Worm (Caenorhabditis elegans) whole organism, L1 larva: Measurements from ENCODE around the gene R31.2.

Experiments used
- ama-1 ChIP-seq: fragments of 150-350 bp; optimal IDR thresholded peaks from 2 replicates; lab custom pipeline; 2014
- efl-1 ChIP-seq, 4 experiments: fragments of 150-350 bp; optimal IDR thresholded peaks in 3 of 4; peaks in 1 of 4; 1 replicate in 1 of 4; 2 replicates in 3 of 4; lab custom pipeline; 2014; ENCODE audit warnings: missing biosample characterization in 2 of 4, missing genetic modification characterization in 2 of 4, missing genetic modification reagents in 2 of 4
- fkh-10 ChIP-seq: sonication (generic microtip); optimal IDR thresholded peaks from 2 replicates; lab custom pipeline; 2017; ENCODE audit warnings: missing biosample characterization, missing genetic modification reagents, missing genetic modification characterization
- fkh-4 ChIP-seq: sonication (generic microtip); optimal IDR thresholded peaks from 2 replicates; lab custom pipeline; 2016; ENCODE audit warnings: missing compliant biosample characterization, missing genetic modification characterization, borderline replicate concordance
- fos-1 ChIP-seq: fragments of 150-350 bp; optimal IDR thresholded peaks from 2 replicates; lab custom pipeline; 2014; ENCODE audit warnings: missing biosample characterization, missing genetic modification characterization
- hpl-2 ChIP-seq: fragments of 150-350 bp; optimal IDR thresholded peaks from 2 replicates; lab custom pipeline; 2014; ENCODE audit warnings: missing biosample characterization, missing genetic modification reagents, missing genetic modification characterization
- lin-14 ChIP-seq: fragments of 200-800 bp; sonication (Bioruptor generic); optimal IDR thresholded peaks from 2 replicates; lab custom pipeline; 2018; ENCODE audit warnings: mild to moderate bottlenecking, missing genetic modification characterization, moderate library complexity, missing compliant biosample characterization
- mef-2 ChIP-seq: fragments of 150-350 bp; optimal IDR thresholded peaks from 2 replicates; lab custom pipeline; 2014; ENCODE audit warnings: missing biosample characterization, missing genetic modification characterization
- nhr-71 ChIP-seq: sonication (generic microtip); optimal IDR thresholded peaks from 2 replicates; lab custom pipeline; 2016; ENCODE audit warnings: mild to moderate bottlenecking, missing genetic modification characterization, moderate library complexity, missing compliant biosample characterization
- zag-1 ChIP-seq: fragments of 150-350 bp; optimal IDR thresholded peaks from 2 replicates; lab custom pipeline; 2014; ENCODE audit warnings: missing biosample characterization, missing genetic modification characterization

Gene R31.2

DNA sequence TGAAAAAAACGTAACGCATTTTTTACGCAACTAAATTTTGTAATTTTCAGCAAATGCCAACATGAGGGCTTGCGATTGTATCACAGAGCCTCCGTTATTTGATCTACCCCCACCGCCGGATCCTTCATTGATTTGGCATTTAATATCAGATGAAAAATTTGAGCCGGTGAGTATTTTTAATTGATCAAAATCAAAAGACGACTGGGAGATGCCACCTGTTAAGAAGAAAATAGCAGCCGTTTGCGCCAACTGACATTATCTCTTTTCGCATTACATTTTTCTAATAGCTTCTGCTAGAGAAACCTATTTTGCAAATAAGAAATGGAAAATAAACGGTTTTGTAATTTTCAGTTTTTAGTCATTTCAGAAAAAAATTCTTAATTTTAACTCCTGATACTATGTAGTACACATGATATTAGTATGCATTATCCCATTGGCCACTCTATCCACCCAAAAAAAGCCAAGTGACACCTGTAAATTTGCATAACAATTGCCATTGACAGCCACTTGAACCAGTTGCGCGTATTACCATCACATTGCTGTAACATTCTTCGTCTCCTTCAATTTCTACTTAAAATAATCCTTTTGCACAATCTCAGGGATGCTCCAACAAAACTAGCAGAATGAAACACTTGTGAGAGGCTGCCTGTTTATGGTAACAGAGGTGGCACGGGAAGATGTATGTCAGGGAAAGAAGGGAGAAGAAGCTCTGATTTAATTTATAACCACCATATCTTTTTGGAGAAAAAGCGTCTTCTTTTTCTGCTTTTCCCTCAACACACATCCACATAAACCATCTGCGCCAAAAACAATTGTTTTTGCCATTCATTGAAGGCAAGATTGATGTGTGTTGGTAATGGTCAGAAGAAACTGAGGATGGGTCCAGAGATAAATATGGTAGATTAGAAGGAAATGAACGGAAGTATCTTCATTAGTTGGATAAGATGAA is 41.2 kb downstream of the R31.2 start, which contains the start of gene F58H1.5:
Gene F58H1.5, plus strand, starts transcription at position 51 of the 949 bp plus-strand sequence.
- TF ChIP-seq fos-1 (tag; lab: Kevin White, UChicago) (no peak), ama-1 (no peak), efl-1 (optimal IDR thresholded peaks at IDR 0.05; lab: Kevin White, UChicago) (no peak), efl-1 (GFP tag; optimal IDR thresholded peaks at IDR 0.05 in 1 of 2; lab: Kevin White, UChicago) (peak in 1 of 2 experiments; percentile 82), lin-14 (GFP tag; lab: Kevin White, UChicago) (peak; percentile 33)
- TF ChIP-seq, all 84 proteins: peak for 2

DNA sequence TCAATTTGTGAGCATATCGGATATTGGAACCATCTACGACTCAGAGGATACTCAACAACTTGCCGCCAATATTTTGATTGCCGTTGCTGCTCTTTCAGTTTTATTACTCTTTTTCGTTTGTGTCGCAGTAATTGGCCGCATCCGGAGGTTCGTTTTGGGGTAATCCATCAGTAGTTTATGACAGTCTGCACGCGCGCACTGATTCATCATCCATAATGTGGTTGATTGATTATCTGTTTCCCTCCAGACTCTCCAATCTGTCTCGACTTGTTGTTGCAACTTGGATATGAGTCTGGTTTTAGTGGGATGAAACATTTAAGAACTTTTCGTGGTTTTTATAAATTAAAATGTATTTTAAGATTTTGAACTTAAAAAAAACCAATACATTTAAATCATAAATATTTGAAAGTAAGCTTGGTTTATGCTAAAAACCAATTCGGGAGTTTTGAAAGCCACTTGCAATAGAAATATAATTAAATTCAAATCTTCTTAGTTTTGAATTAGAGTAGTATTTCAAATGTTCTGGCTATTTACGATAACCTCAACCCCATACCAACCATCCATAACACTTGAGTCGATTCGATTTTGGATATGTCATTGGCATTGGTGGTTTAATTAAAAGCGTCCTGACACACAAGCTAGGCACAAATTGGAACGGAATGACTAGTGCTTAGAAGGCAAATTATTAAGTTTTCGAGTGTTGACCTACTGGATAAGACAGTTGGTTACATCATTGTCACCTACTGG is 42.9 kb downstream of the R31.2 start:
- no peak for TF ChIP-seq fkh-4
- TF ChIP-seq efl-1 (optimal IDR thresholded peaks at IDR 0.05; lab: Kevin White, UChicago): no peak
- TF ChIP-seq efl-1 (GFP tag; optimal IDR thresholded peaks at IDR 0.05 in 1 of 2; lab: Kevin White, UChicago): peak in 1 of 2 experiments; percentile 53

DNA sequence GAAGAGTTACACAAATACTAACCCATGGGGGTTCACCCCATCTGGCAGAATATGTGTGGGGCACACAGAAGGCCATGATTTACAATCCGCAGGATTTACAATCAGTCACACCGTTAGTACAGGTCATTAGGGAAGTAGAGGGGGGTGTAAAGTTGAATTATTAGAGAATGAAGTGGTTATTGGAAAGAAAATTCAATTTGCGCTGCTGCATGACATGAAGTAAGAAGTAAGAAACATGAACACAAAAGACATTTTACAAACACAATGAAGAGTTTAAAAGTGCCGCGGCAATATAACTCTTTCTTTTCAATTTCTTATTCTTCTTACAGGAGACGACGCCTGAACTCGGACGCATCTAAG is 43.4 kb downstream of the R31.2 start:
- no peak for TF ChIP-seq zag-1 (tag; lab: Kevin White, UChicago)
- peak; percentile 37 for TF ChIP-seq fkh-10 (GFP tag; lab: Kevin White, UChicago)
- no peak for TF ChIP-seq efl-1 (optimal IDR thresholded peaks at IDR 0.05; lab: Kevin White, UChicago)
- peak in 1 of 2 experiments; percentile 20 for TF ChIP-seq efl-1 (GFP tag; optimal IDR thresholded peaks at IDR 0.05 in 1 of 2; lab: Kevin White, UChicago)
- TF ChIP-seq hpl-2 (GFP tag; lab: Kevin White, UChicago): no peak

DNA sequence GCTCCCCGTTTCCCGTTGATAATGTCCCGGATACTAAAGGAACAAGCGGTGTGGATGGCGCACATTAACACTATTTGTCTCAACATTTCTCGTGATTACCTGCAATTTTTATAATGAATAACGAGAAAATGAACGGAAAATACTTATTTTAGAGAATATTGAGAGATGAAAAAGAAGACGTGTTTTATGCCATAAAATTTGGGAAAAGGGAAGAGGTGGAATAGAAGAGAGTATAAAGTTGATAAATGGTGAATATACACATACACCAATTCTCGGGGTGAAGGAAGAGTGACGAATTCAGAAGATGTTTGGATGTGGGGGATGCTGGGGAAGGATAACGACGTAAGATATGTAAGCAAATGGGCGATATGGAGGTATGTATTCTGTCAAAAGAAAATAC is 47.4 kb downstream of the R31.2 start, which contains the start of gene F58H1.7:
Gene F58H1.7, minus strand, starts transcription at position 101 of the 400 bp plus-strand sequence.
- no peak for TF ChIP-seq mef-2 (tag; lab: Kevin White, UChicago)
- TF ChIP-seq nhr-71 (tag; lab: Kevin White, UChicago): no peak
- TF ChIP-seq, all 84 proteins: peak for 0
